Worm (Caenorhabditis elegans) whole organism, L2 larva: ENCODE results near the gene str-25.

Experiments
- Y55F3AM.14 ChIP-seq: fragments of 200-800 bp; sonication (Bioruptor generic); optimal IDR thresholded peaks from 2 replicates; lab custom pipeline; 2018; ENCODE audit warnings: mild to moderate bottlenecking, missing genetic modification characterization, missing compliant biosample characterization
- ZK546.5 ChIP-seq: sonication (generic microtip); optimal IDR thresholded peaks from 2 replicates; lab custom pipeline; 2017; ENCODE audit warnings: missing biosample characterization, missing genetic modification characterization
- ama-1 ChIP-seq: fragments of 150-350 bp; optimal IDR thresholded peaks from 2 replicates; lab custom pipeline; 2018; ENCODE audit warnings: inconsistent platforms
- ceh-16 ChIP-seq: fragments of 150-350 bp; optimal IDR thresholded peaks from 2 replicates; lab custom pipeline; 2014; ENCODE audit warnings: missing biosample characterization, missing genetic modification characterization
- ceh-82 ChIP-seq: fragments of 150-350 bp; optimal IDR thresholded peaks from 2 replicates; lab custom pipeline; 2014; ENCODE audit warnings: missing biosample characterization, missing genetic modification characterization
- crh-2 ChIP-seq: sonication (generic microtip); optimal IDR thresholded peaks from 2 replicates; lab custom pipeline; 2017; ENCODE audit warnings: missing biosample characterization, missing genetic modification characterization
- dmd-4 ChIP-seq: sonication (generic microtip); optimal IDR thresholded peaks from 2 replicates; lab custom pipeline; 2017; ENCODE audit warnings: missing biosample characterization, missing genetic modification characterization
- egl-27 ChIP-seq: sonication (generic microtip); optimal IDR thresholded peaks from 3 replicates; lab custom pipeline; 2017; ENCODE audit warnings: missing biosample characterization, missing genetic modification reagents, missing genetic modification characterization
- elt-3 ChIP-seq: sonication (generic microtip); optimal IDR thresholded peaks from 2 replicates; lab custom pipeline; 2017; ENCODE audit warnings: missing biosample characterization, missing genetic modification characterization
- fos-1 ChIP-seq: fragments of 150-350 bp; optimal IDR thresholded peaks from 2 replicates; lab custom pipeline; 2014; ENCODE audit warnings: missing biosample characterization, missing genetic modification characterization
- lin-11 ChIP-seq: fragments of 150-350 bp; sonication (generic microtip); optimal IDR thresholded peaks from 2 replicates; lab custom pipeline; 2014; ENCODE audit warnings: missing biosample characterization, missing genetic modification characterization, inconsistent platforms, mixed read lengths
- lin-13 ChIP-seq: fragments of 150-350 bp; optimal IDR thresholded peaks from 2 replicates; lab custom pipeline; 2014; ENCODE audit warnings: missing biosample characterization, missing genetic modification reagents, missing genetic modification characterization
- lin-39 ChIP-seq: fragments of 150-350 bp; optimal IDR thresholded peaks from 2 replicates; lab custom pipeline; 2014; ENCODE audit warnings: missing biosample characterization, missing genetic modification reagents, missing genetic modification characterization
- mdl-1 ChIP-seq, 2 experiments: fragments of 150-350 bp in 1 of 2; sonication (generic microtip) in 1 of 2; optimal IDR thresholded peaks; 2 replicates each; lab custom pipeline; 2017; ENCODE audit warnings: missing biosample characterization in 2 of 2, missing genetic modification characterization in 2 of 2
- nhr-11 ChIP-seq: fragments of 150-350 bp; optimal IDR thresholded peaks from 2 replicates; lab custom pipeline; 2014; ENCODE audit warnings: missing biosample characterization, missing genetic modification characterization
- nhr-12 ChIP-seq: fragments of 150-350 bp; optimal IDR thresholded peaks from 2 replicates; lab custom pipeline; 2014; ENCODE audit warnings: missing biosample characterization, missing genetic modification characterization
- nhr-129 ChIP-seq: fragments of 150-350 bp; optimal IDR thresholded peaks from 2 replicates; lab custom pipeline; 2014; ENCODE audit warnings: missing biosample characterization, missing genetic modification characterization
- nhr-21 ChIP-seq: fragments of 150-350 bp; optimal IDR thresholded peaks from 2 replicates; lab custom pipeline; 2014; ENCODE audit warnings: missing biosample characterization, missing genetic modification characterization
- nhr-237 ChIP-seq: fragments of 150-350 bp; optimal IDR thresholded peaks from 2 replicates; lab custom pipeline; 2014; ENCODE audit warnings: missing biosample characterization, missing genetic modification characterization
- nhr-25 ChIP-seq: fragments of 150-350 bp; sonication (generic microtip); optimal IDR thresholded peaks from 3 replicates; lab custom pipeline; 2014; ENCODE audit warnings: missing biosample characterization, missing genetic modification characterization
- nhr-6 ChIP-seq: fragments of 150-350 bp; optimal IDR thresholded peaks from 2 replicates; lab custom pipeline; 2014; ENCODE audit warnings: missing biosample characterization, missing genetic modification characterization
- nhr-77 ChIP-seq: fragments of 150-350 bp; optimal IDR thresholded peaks from 2 replicates; lab custom pipeline; 2014; ENCODE audit warnings: missing biosample characterization, missing genetic modification characterization
- peb-1 ChIP-seq: fragments of 150-350 bp; optimal IDR thresholded peaks from 2 replicates; lab custom pipeline; 2014; ENCODE audit warnings: missing biosample characterization, missing genetic modification characterization
- sem-4 ChIP-seq: fragments of 150-350 bp; optimal IDR thresholded peaks from 2 replicates; lab custom pipeline; 2014; ENCODE audit warnings: missing biosample characterization, missing genetic modification reagents, missing genetic modification characterization
- skn-1 ChIP-seq: sonication (generic microtip); optimal IDR thresholded peaks from 2 replicates; lab custom pipeline; 2017; ENCODE audit warnings: missing biosample characterization, missing genetic modification characterization
- sma-9 ChIP-seq, 2 experiments: fragments of 150-350 bp in 1 of 2; sonication (generic microtip) in 1 of 2; optimal IDR thresholded peaks; 2 replicates each; lab custom pipeline; 2014 to 2016; ENCODE audit warnings: missing genetic modification characterization in 2 of 2, mild to moderate bottlenecking in 1 of 2, missing biosample characterization in 1 of 2, missing compliant biosample characterization in 1 of 2, missing genetic modification reagents in 1 of 2, moderate library complexity in 1 of 2
- unc-39 ChIP-seq: fragments of 150-350 bp; optimal IDR thresholded peaks from 2 replicates; lab custom pipeline; 2014; ENCODE audit warnings: missing biosample characterization, missing genetic modification characterization
- unc-55 ChIP-seq: fragments of 150-350 bp; sonication (generic microtip); optimal IDR thresholded peaks from 3 replicates; lab custom pipeline; 2014; ENCODE audit warnings: missing biosample characterization, missing genetic modification reagents, missing genetic modification characterization
- unc-62 ChIP-seq: fragments of 150-350 bp; optimal IDR thresholded peaks from 2 replicates; lab custom pipeline; 2014; ENCODE audit warnings: missing biosample characterization, missing genetic modification reagents, missing genetic modification characterization
- zag-1 ChIP-seq: fragments of 150-350 bp; optimal IDR thresholded peaks from 2 replicates; lab custom pipeline; 2014; ENCODE audit warnings: missing biosample characterization, missing genetic modification characterization
- ztf-11 ChIP-seq: sonication (generic microtip); optimal IDR thresholded peaks from 2 replicates; lab custom pipeline; 2017; ENCODE audit warnings: missing biosample characterization, missing genetic modification characterization
- ztf-4 ChIP-seq: fragments of 150-350 bp; optimal IDR thresholded peaks from 2 replicates; lab custom pipeline; 2014; ENCODE audit warnings: missing biosample characterization, missing genetic modification characterization

Gene str-25

DNA sequence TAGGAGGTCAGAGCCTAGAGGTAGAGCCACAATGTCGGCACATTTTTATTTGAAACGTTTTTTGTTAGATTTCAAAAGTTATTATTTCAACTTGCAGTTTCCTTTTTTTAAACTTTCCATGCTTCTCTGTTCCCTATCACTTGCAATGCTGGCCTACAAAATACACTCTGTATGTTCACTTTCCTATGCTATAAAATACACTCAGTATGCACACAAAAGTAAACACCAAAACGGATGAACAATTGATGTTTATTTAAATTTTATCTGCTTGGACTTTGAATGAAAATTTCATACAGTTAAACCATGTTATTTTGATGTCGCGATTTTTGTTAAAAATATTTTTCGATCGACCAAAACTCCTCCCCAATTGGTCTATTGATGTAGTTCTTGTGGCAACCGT, 34.8 kb upstream of the str-25 start:
- TF ChIP-seq ama-1 (lab: Kevin White, UChicago), result no peak
- no peak for TF ChIP-seq peb-1 (tag; lab: Kevin White, UChicago)
- TF ChIP-seq unc-39, result no peak
- TF ChIP-seq nhr-6 (tag; lab: Kevin White, UChicago), result no peak
- no peak for TF ChIP-seq nhr-129 (tag; lab: Kevin White, UChicago)
- no peak for TF ChIP-seq mdl-1 (tag; optimal IDR thresholded peaks at IDR 0.05; lab: Kevin White, UChicago)
- TF ChIP-seq nhr-25, result no peak
- no peak for TF ChIP-seq nhr-77 (tag; lab: Kevin White, UChicago)
- no peak for TF ChIP-seq egl-27 (tag; lab: Kevin White, UChicago)
- no peak for TF ChIP-seq sem-4
- TF ChIP-seq lin-11 (tag; lab: Kevin White, UChicago), result no peak
- TF ChIP-seq sma-9 (GFP tag; optimal IDR thresholded peaks at IDR 0.05; lab: Kevin White, UChicago), result no peak
- no peak for TF ChIP-seq sma-9 (tag; optimal IDR thresholded peaks at IDR 0.05; lab: Kevin White, UChicago)
- no peak for TF ChIP-seq elt-3 (tag; lab: Kevin White, UChicago)
- no peak for TF ChIP-seq nhr-11 (tag; lab: Kevin White, UChicago)
- TF ChIP-seq, all 48 proteins: peak for 0

DNA sequence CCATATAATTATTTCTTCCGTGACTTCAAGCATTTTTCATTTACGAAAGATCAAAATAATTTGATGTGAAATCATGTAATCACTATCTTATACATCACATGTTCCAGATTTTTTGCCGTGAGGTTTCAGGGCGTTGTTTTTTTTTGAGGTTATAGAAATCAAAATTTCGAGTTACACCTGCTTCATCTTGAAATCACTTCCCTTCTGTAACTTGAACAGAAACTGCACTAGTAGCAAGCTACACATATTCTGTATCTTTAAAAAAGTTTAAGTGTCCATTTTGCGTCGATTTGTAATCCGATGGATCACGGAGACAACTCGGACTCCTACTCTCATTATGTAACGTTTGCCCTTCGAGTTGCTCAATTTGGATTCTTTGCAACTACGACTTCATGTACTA, 24.8 kb upstream of the str-25 start, which contains the start of gene F22B8.3:
Gene F22B8.3, plus strand, starts transcription at position 301 of the 400 bp plus-strand sequence.
- no peak for TF ChIP-seq nhr-12 (tag; lab: Kevin White, UChicago)
- TF ChIP-seq fos-1 (tag; lab: Kevin White, UChicago), result no peak
- TF ChIP-seq dmd-4 (tag; lab: Kevin White, UChicago), result no peak
- no peak for TF ChIP-seq skn-1
- TF ChIP-seq nhr-6 (tag; lab: Kevin White, UChicago), result no peak
- no peak for TF ChIP-seq unc-55
- TF ChIP-seq nhr-21, result no peak
- TF ChIP-seq lin-39, result no peak
- TF ChIP-seq nhr-237 (tag; lab: Kevin White, UChicago), result no peak
- TF ChIP-seq ztf-11 (tag; lab: Kevin White, UChicago), result no peak
- no peak for TF ChIP-seq nhr-77 (tag; lab: Kevin White, UChicago)
- TF ChIP-seq zag-1, result no peak
- TF ChIP-seq ceh-16, result no peak

DNA sequence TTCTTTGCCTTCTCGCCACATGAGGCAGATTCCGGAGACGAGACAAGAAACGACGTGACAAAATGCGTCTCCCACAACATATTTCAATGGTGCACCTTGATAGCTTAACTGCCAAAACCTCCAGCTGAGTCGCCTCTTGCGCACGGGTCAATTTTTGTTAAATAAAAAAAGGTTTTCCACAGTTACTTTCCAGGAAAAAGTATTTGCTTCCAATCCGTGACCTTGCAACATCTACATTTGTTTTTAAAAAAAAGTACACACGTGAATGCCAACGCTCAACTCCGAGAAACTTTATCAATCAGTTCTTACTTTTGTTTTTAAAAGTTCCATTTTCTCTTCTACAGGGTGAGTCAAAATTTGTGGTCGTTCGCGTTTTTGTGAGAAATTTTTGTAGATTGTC, 21.2 kb upstream of the str-25 start, which contains the start of gene F22B8.7:
Gene F22B8.7, plus strand, starts transcription at position 301 of the 400 bp plus-strand sequence.
- no peak for TF ChIP-seq crh-2
- no peak for TF ChIP-seq Y55F3AM.14 (GFP tag; lab: Kevin White, UChicago)
- TF ChIP-seq ceh-82 (tag; lab: Kevin White, UChicago), result no peak
- no peak for TF ChIP-seq ZK546.5 (tag; lab: Kevin White, UChicago)
- TF ChIP-seq ceh-16, result no peak
- no peak for TF ChIP-seq elt-3 (tag; lab: Kevin White, UChicago)
- TF ChIP-seq ama-1 (lab: Kevin White, UChicago), result no peak
- no peak for TF ChIP-seq sem-4
- no peak for TF ChIP-seq peb-1 (tag; lab: Kevin White, UChicago)
- TF ChIP-seq lin-39, result no peak
- no peak for TF ChIP-seq egl-27 (tag; lab: Kevin White, UChicago)
- no peak for TF ChIP-seq mdl-1 (tag; optimal IDR thresholded peaks at IDR 0.05; lab: Kevin White, UChicago)
- TF ChIP-seq, all 48 proteins: peak for 0

DNA sequence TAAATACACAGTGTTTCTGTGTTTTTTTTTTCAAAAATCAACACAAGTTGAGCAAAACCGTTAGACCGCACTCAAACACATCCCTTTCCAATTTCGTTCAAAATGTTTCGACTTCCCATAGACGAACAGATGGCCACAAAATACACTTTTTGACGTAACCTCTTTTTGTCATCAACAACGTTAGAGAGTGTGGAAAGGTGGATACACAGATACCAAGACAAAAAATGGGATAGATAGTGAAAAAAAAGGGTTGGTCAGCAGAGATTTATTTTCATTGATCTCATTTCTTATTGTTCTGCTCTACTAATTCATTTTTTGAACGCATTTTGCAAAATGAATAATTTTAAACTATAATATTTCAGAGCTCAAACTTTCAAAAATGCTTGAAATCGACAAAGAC, 20.6 kb upstream of the str-25 start:
- TF ChIP-seq nhr-12 (tag; lab: Kevin White, UChicago) (no peak), nhr-237 (tag; lab: Kevin White, UChicago) (no peak), ztf-4 (tag; lab: Kevin White, UChicago) (no peak), unc-55 (no peak), sma-9 (GFP tag; optimal IDR thresholded peaks at IDR 0.05; lab: Kevin White, UChicago) (peak; percentile 57), sma-9 (tag; optimal IDR thresholded peaks at IDR 0.05; lab: Kevin White, UChicago) (no peak), unc-62 (no peak), nhr-129 (tag; lab: Kevin White, UChicago) (peak; percentile 47), ama-1 (lab: Kevin White, UChicago) (no peak), fos-1 (tag; lab: Kevin White, UChicago) (peak; percentile 26), mdl-1 (tag; optimal IDR thresholded peaks at IDR 0.05; lab: Kevin White, UChicago) (no peak), lin-13 (GFP tag; lab: Kevin White, UChicago) (no peak)

DNA sequence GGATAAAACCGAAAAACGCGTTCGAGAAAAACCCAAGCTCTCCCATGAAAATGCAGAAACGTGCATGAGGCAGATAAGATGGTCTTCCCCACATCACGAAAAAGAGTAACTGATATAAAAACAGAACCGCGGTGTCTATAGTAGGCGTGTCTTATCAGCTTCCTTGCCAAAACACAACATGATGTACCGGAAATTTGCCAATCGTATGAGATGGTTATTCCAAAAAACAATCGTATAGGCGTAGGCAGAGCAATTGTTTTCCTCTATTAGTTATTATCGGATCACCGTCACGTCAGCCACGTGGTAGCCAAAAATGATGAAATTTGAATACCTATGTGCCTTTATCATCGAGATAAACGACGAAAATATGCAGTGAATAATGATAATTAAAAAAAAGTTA, 16.0 kb upstream of the str-25 start, which contains the start of gene str-7:
Gene str-7, minus strand, starts transcription at position 101 of the 400 bp plus-strand sequence.
- TF ChIP-seq nhr-129 (tag; lab: Kevin White, UChicago) (no peak), zag-1 (no peak), ama-1 (lab: Kevin White, UChicago) (no peak)
- TF ChIP-seq, all 48 proteins: peak for 0
